Fruit fly (Drosophila melanogaster) whole organism: Measurements from ENCODE around the gene eIF2Bepsilon.

Experiments used
- CG8478 ChIP-seq: fragments of >200 bp; optimal IDR thresholded peaks from 2 replicates; lab custom pipeline; 2018; ENCODE audit warnings: inconsistent platforms
- Dll ChIP-seq: fragments of >200 bp; optimal IDR thresholded peaks from 2 replicates; lab custom pipeline; 2017
- EcR ChIP-seq, 2 experiments: fragments of >200 bp; optimal IDR thresholded peaks; 2 replicates each; lab custom pipeline; 2017; ENCODE audit warnings: missing biosample characterization in 2 of 2, missing genetic modification characterization in 2 of 2, missing genetic modification reagents in 2 of 2
- pan ChIP-seq: fragments of >200 bp; optimal IDR thresholded peaks from 2 replicates; lab custom pipeline; 2017
- psq ChIP-seq: fragments of >200 bp; optimal IDR thresholded peaks from 2 replicates; lab custom pipeline; 2017
- usp ChIP-seq: fragments of >200 bp; optimal IDR thresholded peaks from 2 replicates; lab custom pipeline; 2017; ENCODE audit warnings: missing biosample characterization, missing genetic modification characterization, mixed read lengths

The eIF2Bepsilon gene

dm6 chrX:1964409-1965345 is 42.0 kb upstream of the eIF2Bepsilon start:
- TF ChIP-seq EcR (GFP tag; optimal IDR thresholded peaks at IDR 0.05; lab: Kevin White, UChicago) (no peak), Dll (lab: Kevin White, UChicago) (peak; percentile 8), pan (lab: Kevin White, UChicago) (no peak)

- TF ChIP-seq psq (lab: Kevin White, UChicago): no peak
- peak in 1 of 2 experiments; percentile 7 for TF ChIP-seq EcR (GFP tag; optimal IDR thresholded peaks at IDR 0.05; lab: Kevin White, UChicago)
Measured at dm6 chrX:1963591-1964216, 41.0 kb upstream of the eIF2Bepsilon start.

- TF ChIP-seq psq (lab: Kevin White, UChicago) (no peak), pan (lab: Kevin White, UChicago) (no peak), Dll (lab: Kevin White, UChicago) (no peak), CG8478 (no peak)
Measured at dm6 chrX:1963192-1963590, 40.5 kb upstream of the eIF2Bepsilon start.

- TF ChIP-seq pan (lab: Kevin White, UChicago): no peak
- TF ChIP-seq EcR (GFP tag; optimal IDR thresholded peaks at IDR 0.05; lab: Kevin White, UChicago): peak; percentile 84 to 92
- no peak for TF ChIP-seq psq (lab: Kevin White, UChicago)
- peak; percentile 74 for TF ChIP-seq Dll (lab: Kevin White, UChicago)
- no peak for TF ChIP-seq usp (GFP tag; lab: Kevin White, UChicago)
- no peak for TF ChIP-seq CG8478
Measured at dm6 chrX:1952898-1953297, 30.2 kb upstream of the eIF2Bepsilon start.

dm6 chrX:1951391-1952066 is 28.9 kb upstream of the eIF2Bepsilon start:
- no peak for TF ChIP-seq psq (lab: Kevin White, UChicago)
- TF ChIP-seq CG8478: no peak
- TF ChIP-seq EcR (GFP tag; optimal IDR thresholded peaks at IDR 0.05; lab: Kevin White, UChicago): peak; percentile 99
- TF ChIP-seq usp (GFP tag; lab: Kevin White, UChicago): no peak

- TF ChIP-seq Dll (lab: Kevin White, UChicago) (no peak), EcR (GFP tag; optimal IDR thresholded peaks at IDR 0.05; lab: Kevin White, UChicago) (peak; percentile 85 to 95), usp (GFP tag; lab: Kevin White, UChicago) (no peak)
Measured at dm6 chrX:1950311-1950710, 27.6 kb upstream of the eIF2Bepsilon start.

dm6 chrX:1949598-1949997 is 26.9 kb upstream of the eIF2Bepsilon start:
- TF ChIP-seq EcR (GFP tag; optimal IDR thresholded peaks at IDR 0.05; lab: Kevin White, UChicago) (peak; percentile 5 to 27), usp (GFP tag; lab: Kevin White, UChicago) (no peak)

dm6 chrX:1948508-1949065 is 25.9 kb upstream of the eIF2Bepsilon start:
- TF ChIP-seq pan (lab: Kevin White, UChicago) (no peak), Dll (lab: Kevin White, UChicago) (no peak), EcR (GFP tag; optimal IDR thresholded peaks at IDR 0.05; lab: Kevin White, UChicago) (no peak), CG8478 (no peak), psq (lab: Kevin White, UChicago) (no peak), usp (GFP tag; lab: Kevin White, UChicago) (no peak)

dm6 chrX:1947900-1948374 is 25.3 kb upstream of the eIF2Bepsilon start:
- TF ChIP-seq EcR (GFP tag; optimal IDR thresholded peaks at IDR 0.05; lab: Kevin White, UChicago) (peak; percentile 88 to 97), usp (GFP tag; lab: Kevin White, UChicago) (no peak), Dll (lab: Kevin White, UChicago) (peak; percentile 58), CG8478 (no peak)

dm6 chrX:1947178-1947872 is 24.7 kb upstream of the eIF2Bepsilon start:
- peak; percentile 73 to 93 for TF ChIP-seq EcR (GFP tag; optimal IDR thresholded peaks at IDR 0.05; lab: Kevin White, UChicago)
- TF ChIP-seq psq (lab: Kevin White, UChicago): no peak

- TF ChIP-seq Dll (lab: Kevin White, UChicago) (no peak), EcR (GFP tag; optimal IDR thresholded peaks at IDR 0.05; lab: Kevin White, UChicago) (peak; percentile 83 to 88), CG8478 (no peak)
Measured at dm6 chrX:1945241-1945640, 22.6 kb upstream of the eIF2Bepsilon start.
